Worm (Caenorhabditis elegans): ENCODE measurements around the gene K02F3.2.

K02F3.2 gene

ce11 chrIII:891014-891413, 45.4 kb downstream of the K02F3.2 start, which contains the start of gene T24C4.10 (continued):
- TF ChIP-seq madf-9 (GFP tag; conservative IDR thresholded peaks at IDR 0.05) = no peak

- no peak for TF ChIP-seq ceh-20 (GFP tag; IDR thresholded peaks at IDR 0.05)
- no peak for TF ChIP-seq sdz-12 (GFP tag; optimal IDR thresholded peaks at IDR 0.05)
- TF ChIP-seq ZK546.5 (tag; optimal IDR thresholded peaks at IDR 0.05) = no peak
- TF ChIP-seq nhr-111 (GFP tag; optimal IDR thresholded peaks at IDR 0.05) = no peak
- TF ChIP-seq nhr-25 (tag; optimal IDR thresholded peaks at IDR 0.05; ENCODE audit: borderline replicate concordance, insufficient read depth) = no peak
- no peak for TF ChIP-seq lin-1 (GFP tag; IDR thresholded peaks at IDR 0.05)
- TF ChIP-seq daf-16 (GFP tag; optimal IDR thresholded peaks at IDR 0.05) = no peak
- TF ChIP-seq daf-16 (tag; optimal IDR thresholded peaks at IDR 0.05) = peak; percentile 13
- TF ChIP-seq daf-8 (GFP tag; IDR thresholded peaks at IDR 0.05) = no peak
These were observed 49.9 kb downstream of the K02F3.2 start, which contains the start of the genes ztf-18 and F23H11.2 for ce11 chrIII:895525-895924. Gene ztf-18, minus strand, starts transcription at chrIII:895712. Gene F23H11.2, plus strand, starts transcription at chrIII:895747.

- TF ChIP-seq lin-13 (GFP tag; optimal IDR thresholded peaks at IDR 0.05) (no peak), unc-62 (GFP tag; optimal IDR thresholded peaks at IDR 0.05 in 1 of 2) (peak in 1 of 2 experiments; percentile 98), unc-62 (tag; optimal IDR thresholded peaks at IDR 0.05) (no peak), nhr-10 (tag; optimal IDR thresholded peaks at IDR 0.05) (no peak)
These were observed 51.3 kb downstream of the K02F3.2 start for ce11 chrIII:896904-897303.

ce11 chrIII:900134-900533, 54.5 kb downstream of the K02F3.2 start:
- TF ChIP-seq set-16 (GFP tag; IDR thresholded peaks at IDR 0.05) (peak; percentile 31; the same call in 1 of the 2 replicates), hif-1 (tag; optimal IDR thresholded peaks at IDR 0.05) (no peak), pha-4 (GFP tag; IDR thresholded peaks at IDR 0.05) (no peak), pha-4 (tag; optimal IDR thresholded peaks at IDR 0.05) (no peak), lin-29 (GFP tag; IDR thresholded peaks at IDR 0.05) (no peak), unc-39 (tag; optimal IDR thresholded peaks at IDR 0.05) (no peak), arid-1 (GFP tag; conservative IDR thresholded peaks at IDR 0.05) (0 out of 2 replicates have a peak, but pooled peaks have one; percentile 26), unc-62 (GFP tag; optimal IDR thresholded peaks at IDR 0.05 in 1 of 2) (no peak), unc-62 (tag; optimal IDR thresholded peaks at IDR 0.05) (no peak), dmd-9 (GFP tag; IDR thresholded peaks at IDR 0.05) (no peak), daf-8 (GFP tag; IDR thresholded peaks at IDR 0.05) (no peak), skn-1 (tag; optimal IDR thresholded peaks at IDR 0.05) (no peak), dmd-6 (GFP tag; IDR thresholded peaks at IDR 0.05) (no peak), F26F4.8 (GFP tag; conservative IDR thresholded peaks at IDR 0.05) (0 out of 2 replicates have a peak, but pooled peaks have one; percentile 19), nhr-42 (GFP tag; IDR thresholded peaks at IDR 0.05) (no peak), F44E2.7 (GFP tag; IDR thresholded peaks at IDR 0.05) (no peak), mdt-29 (GFP tag; IDR thresholded peaks at IDR 0.05) (0 out of 2 replicates have a peak, but pooled peaks have one; percentile 14), lin-38 (GFP tag; IDR thresholded peaks at IDR 0.05) (peak; percentile 61), tra-1 (GFP tag; IDR thresholded peaks at IDR 0.05) (no peak), fos-1 (tag; optimal IDR thresholded peaks at IDR 0.05) (no peak), Y105C5A.15 (GFP tag; IDR thresholded peaks at IDR 0.05) (0 out of 2 replicates have a peak, but pooled peaks have one; percentile 37)
